Worm (Caenorhabditis elegans) whole organism, young adult: ENCODE data around the gene pnc-2.

Source experiments
- B0019.2 ChIP-seq: fragments of 200-800 bp; sonication (Bioruptor generic); conservative IDR thresholded peaks from 2 replicates; pipeline ENCODE4 v1.3.6; 2022; ENCODE audit warnings: missing genetic modification reagents, missing genetic modification characterization, missing compliant biosample characterization
- C06A6.2 ChIP-seq: fragments of 200-800 bp; sonication (Bioruptor generic); conservative IDR thresholded peaks from 2 replicates; pipeline ENCODE4 v1.3.6; 2022; ENCODE audit warnings: missing genetic modification characterization, missing compliant biosample characterization
- D2030.7 ChIP-seq: fragments of 200-800 bp; sonication (Bioruptor generic); IDR thresholded peaks from 2 replicates; pipeline ENCODE4 v1.3.6; 2022; ENCODE audit warnings: missing genetic modification reagents, missing genetic modification characterization, missing compliant biosample characterization
- F39B2.1 ChIP-seq: fragments of 200-800 bp; sonication (Bioruptor generic); IDR thresholded peaks from 2 replicates; pipeline ENCODE4 v1.3.6; 2022; ENCODE audit warnings: missing genetic modification reagents, missing genetic modification characterization, missing compliant biosample characterization
- F49E8.2 ChIP-seq: sonication (generic microtip); optimal IDR thresholded peaks from 3 replicates; lab custom pipeline; 2017; ENCODE audit warnings: missing genetic modification characterization, mild to moderate bottlenecking, missing compliant biosample characterization, antibody characterized with exemption, moderate library complexity; ENCODE audit not compliant: insufficient read depth
- F52B5.7 ChIP-seq: sonication (generic microtip); optimal IDR thresholded peaks from 2 replicates; lab custom pipeline; 2016; ENCODE audit warnings: mild to moderate bottlenecking, missing genetic modification characterization, missing compliant biosample characterization
- F55B11.4 ChIP-seq: sonication (generic microtip); optimal IDR thresholded peaks from 2 replicates; lab custom pipeline; 2016; ENCODE audit warnings: missing compliant biosample characterization, missing genetic modification characterization, borderline replicate concordance; ENCODE audit not compliant: insufficient read depth
- K11D2.4 ChIP-seq: fragments of 200-800 bp; sonication (Bioruptor generic); IDR thresholded peaks from 2 replicates; pipeline ENCODE4 v1.3.6; 2022; ENCODE audit warnings: missing genetic modification reagents, missing genetic modification characterization, missing compliant biosample characterization
- T26A5.8 ChIP-seq: sonication (generic microtip); optimal IDR thresholded peaks from 2 replicates; lab custom pipeline; 2016; ENCODE audit warnings: missing genetic modification characterization, missing compliant biosample characterization
- Y53G8AR.9 ChIP-seq: fragments of 200-800 bp; sonication (Bioruptor generic); conservative IDR thresholded peaks from 2 replicates; pipeline ENCODE4 v1.3.6; 2022; ENCODE audit warnings: missing genetic modification reagents, missing genetic modification characterization, missing compliant biosample characterization
- Y56A3A.18 ChIP-seq: fragments of 200-800 bp; sonication (Bioruptor generic); IDR thresholded peaks from 2 replicates; pipeline ENCODE4 v1.3.6; 2022; ENCODE audit warnings: missing genetic modification reagents, missing genetic modification characterization, missing compliant biosample characterization
- Y79H2A.3 ChIP-seq: fragments of 200-800 bp; sonication (Bioruptor generic); conservative IDR thresholded peaks from 2 replicates; pipeline ENCODE4 v1.3.6; 2022; ENCODE audit warnings: missing genetic modification reagents, missing genetic modification characterization, missing compliant biosample characterization
- ama-1 ChIP-seq, 3 experiments: fragments of 150-350 bp in 1 of 3; sonication (generic microtip) in 2 of 3; optimal IDR thresholded peaks; 2 replicates each; lab custom pipeline; 2014 to 2018; ENCODE audit warnings: missing biosample characterization in 2 of 3, missing genetic modification characterization in 2 of 3, missing genetic modification reagents in 2 of 3
- attf-5 ChIP-seq: fragments of 200-800 bp; sonication (Bioruptor generic); optimal IDR thresholded peaks from 2 replicates; lab custom pipeline; 2018; ENCODE audit warnings: mild to moderate bottlenecking, missing genetic modification characterization, missing compliant biosample characterization
- attf-6 ChIP-seq: fragments of 200-800 bp; sonication (Bioruptor generic); IDR thresholded peaks from 2 replicates; pipeline ENCODE4 v1.3.6; 2022; ENCODE audit warnings: missing genetic modification reagents, missing genetic modification characterization, missing compliant biosample characterization
- bed-1 ChIP-seq: fragments of 200-800 bp; sonication (Bioruptor generic); IDR thresholded peaks from 2 replicates; pipeline ENCODE4 v1.3.6; 2022; ENCODE audit warnings: missing genetic modification reagents, missing genetic modification characterization, missing compliant biosample characterization
- ccch-3 ChIP-seq: fragments of 200-800 bp; sonication (Bioruptor generic); optimal IDR thresholded peaks from 2 replicates; lab custom pipeline; 2018; ENCODE audit warnings: mild to moderate bottlenecking, missing genetic modification characterization, missing compliant biosample characterization
- chd-7 ChIP-seq: sonication (generic microtip); optimal IDR thresholded peaks from 2 replicates; lab custom pipeline; 2016; ENCODE audit warnings: mild to moderate bottlenecking, missing genetic modification characterization, moderate library complexity, missing compliant biosample characterization
- die-1 ChIP-seq: sonication (generic microtip); optimal IDR thresholded peaks from 2 replicates; lab custom pipeline; 2016; ENCODE audit warnings: missing genotype, mild to moderate bottlenecking, missing genetic modification characterization, missing compliant biosample characterization
- egl-18 ChIP-seq: fragments of 200-800 bp; sonication (Bioruptor generic); IDR thresholded peaks from 2 replicates; pipeline ENCODE4 v1.3.6; 2022; ENCODE audit warnings: missing genetic modification reagents, missing genetic modification characterization, missing compliant biosample characterization
- egrh-3 ChIP-seq: fragments of 200-800 bp; sonication (Bioruptor generic); IDR thresholded peaks from 2 replicates; pipeline ENCODE4 v1.3.6; 2022; ENCODE audit warnings: missing genetic modification reagents, missing genetic modification characterization, missing compliant biosample characterization
- ets-4 ChIP-seq: fragments of 200-800 bp; sonication (Bioruptor generic); optimal IDR thresholded peaks from 2 replicates; lab custom pipeline; 2018; ENCODE audit warnings: mild to moderate bottlenecking, missing genetic modification characterization, missing compliant biosample characterization
- gei-17 ChIP-seq: fragments of 200-800 bp; sonication (Bioruptor generic); optimal IDR thresholded peaks from 2 replicates; lab custom pipeline; 2018; ENCODE audit warnings: mild to moderate bottlenecking, missing genetic modification characterization, missing compliant biosample characterization
- hlh-12 ChIP-seq: sonication (generic microtip); optimal IDR thresholded peaks from 2 replicates; lab custom pipeline; 2016; ENCODE audit warnings: missing genetic modification characterization, missing compliant biosample characterization
- hmg-20 ChIP-seq: fragments of 200-800 bp; sonication (Bioruptor generic); IDR thresholded peaks from 2 replicates; pipeline ENCODE4 v1.3.6; 2022; ENCODE audit warnings: missing genetic modification reagents, missing genetic modification characterization, missing compliant biosample characterization
- hrde-1 ChIP-seq: sonication (generic microtip); optimal IDR thresholded peaks from 2 replicates; lab custom pipeline; 2016; ENCODE audit warnings: missing genetic modification characterization, mild to moderate bottlenecking, missing compliant biosample characterization, moderate library complexity, missing genotype, missing genetic modification reagents, borderline replicate concordance
- hsf-1 ChIP-seq: fragments of 200-800 bp; sonication (Bioruptor generic); IDR thresholded peaks from 2 replicates; pipeline ENCODE4 v1.3.6; 2022; ENCODE audit warnings: missing genetic modification reagents, missing genetic modification characterization, missing compliant biosample characterization
- lag-1 ChIP-seq: fragments of 200-800 bp; sonication (Bioruptor generic); IDR thresholded peaks from 2 replicates; pipeline ENCODE4 v1.3.6; 2022; ENCODE audit warnings: missing genetic modification reagents, missing genetic modification characterization, missing compliant biosample characterization
- lsy-27 ChIP-seq: sonication (generic microtip); optimal IDR thresholded peaks from 2 replicates; lab custom pipeline; 2017; ENCODE audit warnings: missing genetic modification characterization, mild to moderate bottlenecking, missing compliant biosample characterization, antibody characterized with exemption, missing genotype, borderline replicate concordance; ENCODE audit not compliant: insufficient read depth
- madf-6 ChIP-seq: fragments of 200-800 bp; sonication (Bioruptor generic); IDR thresholded peaks from 2 replicates; pipeline ENCODE4 v1.3.6; 2022; ENCODE audit warnings: missing genetic modification reagents, missing genetic modification characterization, missing compliant biosample characterization
- nfya-1 ChIP-seq: sonication (generic microtip); optimal IDR thresholded peaks from 2 replicates; lab custom pipeline; 2017; ENCODE audit warnings: antibody characterized with exemption, missing compliant biosample characterization, missing genetic modification characterization, borderline replicate concordance; ENCODE audit not compliant: insufficient read depth
- nfya-2 ChIP-seq: fragments of 200-800 bp; sonication (Bioruptor generic); IDR thresholded peaks from 2 replicates; pipeline ENCODE4 v1.3.6; 2022; ENCODE audit warnings: missing genetic modification reagents, missing genetic modification characterization, missing compliant biosample characterization
- nfyb-1 ChIP-seq: fragments of 200-800 bp; sonication (Bioruptor generic); IDR thresholded peaks from 2 replicates; pipeline ENCODE4 v1.3.6; 2022; ENCODE audit warnings: missing genetic modification reagents, missing genetic modification characterization, missing compliant biosample characterization
- nhr-120 ChIP-seq: fragments of 200-800 bp; sonication (Bioruptor generic); IDR thresholded peaks from 2 replicates; pipeline ENCODE4 v1.3.6; 2022; ENCODE audit warnings: missing genetic modification characterization, missing compliant biosample characterization
- nhr-179 ChIP-seq: sonication (generic microtip); optimal IDR thresholded peaks from 2 replicates; lab custom pipeline; 2016; ENCODE audit warnings: mild to moderate bottlenecking, missing genetic modification characterization, missing compliant biosample characterization
- nhr-90 ChIP-seq: sonication (generic microtip); optimal IDR thresholded peaks from 2 replicates; lab custom pipeline; 2016; ENCODE audit warnings: missing genotype, mild to moderate bottlenecking, missing genetic modification characterization, missing compliant biosample characterization
- repo-1 ChIP-seq: sonication (generic microtip); optimal IDR thresholded peaks from 2 replicates; lab custom pipeline; 2017; ENCODE audit warnings: mild to moderate bottlenecking, missing genetic modification characterization, missing compliant biosample characterization
- rpc-1 ChIP-seq, 2 experiments: fragments of 150-350 bp in 1 of 2; sonication (generic microtip) in 1 of 2; optimal IDR thresholded peaks; 2 replicates each; lab custom pipeline; 2014 to 2018; ENCODE audit warnings: missing biosample characterization in 1 of 2, missing genetic modification characterization in 1 of 2, missing genetic modification reagents in 1 of 2, missing genotype in 1 of 2
- sdz-38 ChIP-seq: sonication (generic microtip); optimal IDR thresholded peaks from 2 replicates; lab custom pipeline; 2016; ENCODE audit warnings: missing genotype, missing genetic modification characterization, missing compliant biosample characterization
- snpc-1.3 ChIP-seq: sonication (generic microtip); optimal IDR thresholded peaks from 2 replicates; lab custom pipeline; 2017; ENCODE audit warnings: missing genetic modification characterization, mild to moderate bottlenecking, missing compliant biosample characterization, antibody characterized with exemption, moderate library complexity, missing genotype, missing genetic modification reagents; ENCODE audit not compliant: insufficient read depth
- snpc-3.4 ChIP-seq: sonication (generic microtip); optimal IDR thresholded peaks from 2 replicates; lab custom pipeline; 2017; ENCODE audit warnings: missing genetic modification characterization, mild to moderate bottlenecking, missing compliant biosample characterization, antibody characterized with exemption, moderate library complexity, missing genotype, missing genetic modification reagents
- snpc-4 ChIP-seq, 5 experiments: fragments of 150-350 bp in 1 of 5; sonication (generic microtip) in 4 of 5; optimal IDR thresholded peaks; 2 replicates each; lab custom pipeline; 2014 to 2018; ENCODE audit warnings: missing genetic modification characterization in 5 of 5, missing biosample characterization in 3 of 5, antibody characterized with exemption in 2 of 5, mild to moderate bottlenecking in 2 of 5, missing compliant biosample characterization in 2 of 5, missing genotype in 2 of 5, moderate library complexity in 2 of 5, missing genetic modification reagents in 1 of 5
- tbx-9 ChIP-seq: sonication (generic microtip); optimal IDR thresholded peaks from 2 replicates; lab custom pipeline; 2016; ENCODE audit warnings: borderline replicate concordance, missing genetic modification characterization, inconsistent platforms, missing compliant biosample characterization
- zim-3 ChIP-seq: sonication (generic microtip); optimal IDR thresholded peaks from 2 replicates; lab custom pipeline; 2017; ENCODE audit warnings: mild to moderate bottlenecking, missing genetic modification characterization, moderate library complexity, missing compliant biosample characterization
- ztf-28 ChIP-seq: fragments of 200-800 bp; sonication (Bioruptor generic); IDR thresholded peaks from 2 replicates; pipeline ENCODE4 v1.3.6; 2022; ENCODE audit warnings: missing genetic modification reagents, missing genetic modification characterization, missing compliant biosample characterization
- ztf-3 ChIP-seq: fragments of 200-800 bp; sonication (Bioruptor generic); optimal IDR thresholded peaks from 2 replicates; lab custom pipeline; 2018; ENCODE audit warnings: mild to moderate bottlenecking, missing genetic modification characterization, missing compliant biosample characterization
- ztf-6 ChIP-seq: fragments of 200-800 bp; sonication (Bioruptor generic); IDR thresholded peaks from 2 replicates; pipeline ENCODE4 v1.3.6; 2022; ENCODE audit warnings: missing genetic modification reagents, missing genetic modification characterization, missing compliant biosample characterization

The pnc-2 gene

ce11 chrIV:14953802-14954201, 44.3 kb upstream of the pnc-2 start:
- TF ChIP-seq ccch-3 (GFP tag; lab: Kevin White, UChicago): no peak
- no peak for TF ChIP-seq Y56A3A.18 (GFP tag; lab: Robert Waterston, UW)
- no peak for TF ChIP-seq nhr-179 (tag; lab: Kevin White, UChicago)
- TF ChIP-seq lag-1 (GFP tag; lab: Robert Waterston, UW): no peak
- TF ChIP-seq snpc-4 (GFP tag; optimal IDR thresholded peaks at IDR 0.05; lab: Kevin White, UChicago): peak; percentile 68
- TF ChIP-seq snpc-4 (tag; optimal IDR thresholded peaks at IDR 0.05; lab: Kevin White, UChicago): peak in 1 of 4 experiments; percentile 93
- peak; percentile 52 for TF ChIP-seq F49E8.2 (tag; lab: Kevin White, UChicago)
- no peak for TF ChIP-seq gei-17
- TF ChIP-seq ztf-6 (GFP tag; lab: Robert Waterston, UW): no peak
- no peak for TF ChIP-seq Y79H2A.3
- TF ChIP-seq F52B5.7: no peak
- no peak for TF ChIP-seq bed-1 (GFP tag; lab: Robert Waterston, UW)
- TF ChIP-seq T26A5.8 (tag; lab: Kevin White, UChicago): no peak
- TF ChIP-seq ama-1 (optimal IDR thresholded peaks at IDR 0.05; lab: Kevin White, UChicago): no peak
- peak in 1 of 2 experiments; percentile 73 for TF ChIP-seq ama-1 (GFP tag; optimal IDR thresholded peaks at IDR 0.05; lab: Kevin White, UChicago)
- TF ChIP-seq ets-4 (GFP tag; lab: Kevin White, UChicago): no peak
- no peak for TF ChIP-seq F39B2.1
- no peak for TF ChIP-seq nhr-120 (GFP tag; lab: Robert Waterston, UW)
- TF ChIP-seq nfya-1: no peak
- no peak for TF ChIP-seq nfya-2 (GFP tag; lab: Robert Waterston, UW)
- TF ChIP-seq repo-1 (tag; lab: Kevin White, UChicago): no peak
- TF ChIP-seq attf-5: no peak
- no peak for TF ChIP-seq hmg-20 (GFP tag; lab: Robert Waterston, UW)
- no peak for TF ChIP-seq F55B11.4 (tag; lab: Kevin White, UChicago)
- TF ChIP-seq C06A6.2: no peak
- TF ChIP-seq madf-6: peak; percentile 30; the same call in 1 of the 2 replicates
- no peak for TF ChIP-seq nfyb-1 (GFP tag; lab: Robert Waterston, UW)
- peak; percentile 42; the same call in 1 of the 2 replicates for TF ChIP-seq hsf-1 (GFP tag; lab: Robert Waterston, UW)
- TF ChIP-seq B0019.2: no peak
- TF ChIP-seq nhr-90 (tag; lab: Kevin White, UChicago): no peak
- peak; percentile 91 for TF ChIP-seq attf-6 (GFP tag; lab: Robert Waterston, UW)
- TF ChIP-seq D2030.7 (GFP tag; lab: Robert Waterston, UW): no peak
- TF ChIP-seq lsy-27 (tag; lab: Kevin White, UChicago): no peak
- TF ChIP-seq egl-18 (GFP tag; lab: Robert Waterston, UW): no peak
- no peak for TF ChIP-seq ztf-3
- TF ChIP-seq snpc-3.4: peak; percentile 22
- no peak for TF ChIP-seq rpc-1 (optimal IDR thresholded peaks at IDR 0.05; lab: Kevin White, UChicago)
- TF ChIP-seq rpc-1 (tag; optimal IDR thresholded peaks at IDR 0.05; lab: Kevin White, UChicago): no peak
- no peak for TF ChIP-seq snpc-1.3 (tag; lab: Kevin White, UChicago)
- peak; percentile 60 for TF ChIP-seq hrde-1 (tag; lab: Kevin White, UChicago)
- no peak for TF ChIP-seq chd-7 (tag; lab: Kevin White, UChicago)
- no peak for TF ChIP-seq K11D2.4 (GFP tag; lab: Robert Waterston, UW)
- TF ChIP-seq hlh-12 (tag; lab: Kevin White, UChicago): no peak
- no peak for TF ChIP-seq die-1 (tag; lab: Kevin White, UChicago)
- TF ChIP-seq tbx-9 (tag; lab: Kevin White, UChicago): no peak
- TF ChIP-seq egrh-3 (GFP tag; lab: Robert Waterston, UW): no peak
- TF ChIP-seq zim-3: no peak
- no peak for TF ChIP-seq ztf-28
- TF ChIP-seq sdz-38: no peak
- no peak for TF ChIP-seq Y53G8AR.9 (GFP tag; lab: Robert Waterston, UW)
